Worm (Caenorhabditis elegans): ENCODE measurements around the gene B0252.8.
"Not testable (repeated sequence)": the region's sequence is repeated elsewhere in the genome, so short reads cannot be mapped to it uniquely, and the experiment has no call there.

Gene B0252.8

ce11 chrII:6893589-6894245, 22.2 kb upstream of the B0252.8 start, which contains the start of gene adal-1:
adal-1 (minus strand) TSS chrII:6893639.
- TF ChIP-seq unc-62 (GFP tag; optimal IDR thresholded peaks at IDR 0.05), result no peak

ce11 chrII:6897507-6897906, 18.5 kb upstream of the B0252.8 start, which contains the start of gene C44B7.11:
C44B7.11 (minus strand) TSS chrII:6897540.
- TF ChIP-seq unc-62 (GFP tag; optimal IDR thresholded peaks at IDR 0.05), result no peak

DNA sequence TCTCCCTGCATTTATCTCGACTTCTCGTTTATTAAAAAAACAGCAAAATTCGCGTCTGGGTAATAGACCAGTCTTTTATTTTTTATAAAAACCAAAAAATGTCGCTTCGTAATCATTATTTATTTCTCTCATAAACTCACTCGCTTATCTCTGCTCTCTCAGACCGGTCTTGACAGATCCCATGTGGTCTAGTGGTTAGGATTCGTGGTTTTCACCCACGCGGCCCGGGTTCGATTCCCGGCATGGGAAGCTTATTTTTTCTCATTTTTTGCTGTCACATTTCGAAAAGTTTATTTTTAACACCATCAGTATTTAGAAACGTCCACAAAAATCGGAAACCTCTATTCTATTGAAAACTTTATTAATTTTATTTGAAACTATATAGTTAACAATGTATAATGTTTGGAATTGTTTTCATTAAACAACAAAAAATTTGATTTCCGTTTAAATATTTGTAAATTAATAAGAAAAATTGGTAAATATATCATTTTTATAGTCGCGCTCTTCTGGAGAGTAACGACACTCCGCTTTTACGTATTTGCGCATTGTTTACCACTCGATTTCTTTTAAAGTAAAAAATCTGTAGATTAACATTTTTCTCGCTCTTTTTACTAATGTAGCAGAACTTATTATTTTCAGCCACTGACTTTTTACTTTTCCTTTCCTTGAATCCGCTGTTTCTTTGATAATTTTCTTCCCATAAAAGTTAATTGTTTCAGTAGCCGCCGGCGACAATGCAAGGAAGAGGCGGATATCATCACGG, 17.8 kb upstream of the B0252.8 start, which contains the start of gene hrpl-1:
TSS of gene hrpl-1 (plus strand) at position 713 of the 763 bp plus-strand sequence.
- TF ChIP-seq unc-62 (GFP tag; optimal IDR thresholded peaks at IDR 0.05), result no peak

DNA sequence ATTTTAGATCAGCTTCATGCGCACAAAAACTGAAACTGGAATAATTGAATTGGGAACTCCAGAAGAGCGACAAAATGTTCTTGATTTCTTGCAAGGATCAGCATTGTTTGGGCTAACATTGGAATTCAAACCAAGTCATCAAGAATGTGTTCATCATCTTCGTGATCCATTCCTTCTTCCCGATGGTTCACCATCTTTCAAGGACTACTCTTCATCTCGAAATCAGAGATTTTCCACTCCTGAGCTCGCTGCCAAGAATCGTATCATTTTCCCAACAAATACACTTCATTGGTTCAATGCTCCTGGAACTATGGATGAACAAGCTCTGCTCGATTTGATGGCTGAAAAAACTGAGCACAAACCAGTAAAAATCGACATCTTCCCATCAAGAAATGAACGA, 15.3 kb upstream of the B0252.8 start:
- no peak for TF ChIP-seq unc-62 (GFP tag; optimal IDR thresholded peaks at IDR 0.05)

ce11 chrII:6901795-6902194, 14.2 kb upstream of the B0252.8 start, which contains the start of gene psmd-9:
psmd-9 (plus strand) TSS chrII:6902095.
- no peak for TF ChIP-seq unc-62 (GFP tag; optimal IDR thresholded peaks at IDR 0.05)

- TF ChIP-seq unc-62 (GFP tag; optimal IDR thresholded peaks at IDR 0.05), result not testable (repeated sequence)
Observed at ce11 chrII:6907657-6908056, 8.3 kb upstream of the B0252.8 start, which contains the start of gene B0252.3. B0252.3 (minus strand) TSS chrII:6907757.

DNA sequence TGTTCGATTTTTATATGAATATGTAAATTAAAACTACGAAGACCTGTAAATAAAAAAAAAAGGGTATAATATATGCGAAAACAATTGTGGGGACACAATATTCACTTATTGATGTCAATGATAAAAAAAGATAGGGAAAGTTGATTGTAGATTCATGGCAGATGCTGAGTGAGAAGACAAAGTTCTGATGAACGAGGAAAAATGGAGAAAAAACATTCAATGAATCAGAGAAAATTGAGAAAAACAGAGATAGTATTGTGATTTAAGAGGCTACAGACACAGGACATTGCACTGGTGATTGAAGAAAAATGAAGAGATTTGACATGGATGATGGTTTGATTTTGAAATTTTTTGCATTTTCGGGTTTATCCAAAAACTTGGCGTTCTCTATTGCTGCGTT, 7.3 kb upstream of the B0252.8 start:
- no peak for TF ChIP-seq unc-62 (GFP tag; optimal IDR thresholded peaks at IDR 0.05)

ce11 chrII:6909568-6910122, 6.3 kb upstream of the B0252.8 start, which contains the start of gene asm-1:
asm-1 (plus strand) TSS chrII:6910072.
- no peak for TF ChIP-seq unc-62 (GFP tag; optimal IDR thresholded peaks at IDR 0.05)

DNA sequence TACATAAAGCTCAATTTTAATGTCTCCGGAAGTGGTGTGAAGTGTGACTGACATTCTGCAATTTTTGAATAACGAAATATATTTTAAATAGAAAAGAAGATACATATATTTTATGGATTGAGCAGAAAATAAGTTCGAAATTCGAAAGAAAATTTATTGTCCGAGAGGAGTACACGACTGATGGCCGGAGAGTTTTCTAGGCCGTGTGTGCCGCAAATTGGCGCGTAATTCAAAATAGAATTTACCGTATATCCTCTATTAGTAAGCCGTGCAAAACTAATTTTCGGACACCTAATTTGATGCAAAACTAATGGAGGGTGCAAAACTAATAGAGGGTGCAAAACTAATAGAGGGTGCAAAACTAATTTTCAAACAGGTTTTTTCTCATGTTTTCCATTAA, 2.7 kb upstream of the B0252.8 start, which contains the start of gene cyn-10:
TSS of gene cyn-10 (minus strand) at position 57 of the 400 bp plus-strand sequence.
- TF ChIP-seq unc-62 (GFP tag; optimal IDR thresholded peaks at IDR 0.05), result no peak

- TF ChIP-seq unc-62 (GFP tag; optimal IDR thresholded peaks at IDR 0.05), result no peak
Observed at ce11 chrII:6917710-6918109, 1.7 kb downstream of the B0252.8 start, which contains the start of gene B0252.11. B0252.11 (minus strand) TSS chrII:6917810.

- no peak for TF ChIP-seq unc-62 (GFP tag; optimal IDR thresholded peaks at IDR 0.05)
Observed at ce11 chrII:6918862-6919261, 2.9 kb downstream of the B0252.8 start, which contains the start of gene B0252.5. B0252.5 (minus strand) TSS chrII:6918878.

- no peak for TF ChIP-seq unc-62 (GFP tag; optimal IDR thresholded peaks at IDR 0.05)
Observed at ce11 chrII:6919363-6919851, 3.4 kb downstream of the B0252.8 start, which contains the start of gene B0252.1. B0252.1 (plus strand) TSS chrII:6919680.

- TF ChIP-seq unc-62 (GFP tag; optimal IDR thresholded peaks at IDR 0.05), result no peak
Observed at ce11 chrII:6923792-6924191, 7.8 kb downstream of the B0252.8 start.

ce11 chrII:6926054-6926453, 10.1 kb downstream of the B0252.8 start:
- no peak for TF ChIP-seq unc-62 (GFP tag; optimal IDR thresholded peaks at IDR 0.05)

ce11 chrII:6926488-6926887, 10.5 kb downstream of the B0252.8 start:
- no peak for TF ChIP-seq unc-62 (GFP tag; optimal IDR thresholded peaks at IDR 0.05)

DNA sequence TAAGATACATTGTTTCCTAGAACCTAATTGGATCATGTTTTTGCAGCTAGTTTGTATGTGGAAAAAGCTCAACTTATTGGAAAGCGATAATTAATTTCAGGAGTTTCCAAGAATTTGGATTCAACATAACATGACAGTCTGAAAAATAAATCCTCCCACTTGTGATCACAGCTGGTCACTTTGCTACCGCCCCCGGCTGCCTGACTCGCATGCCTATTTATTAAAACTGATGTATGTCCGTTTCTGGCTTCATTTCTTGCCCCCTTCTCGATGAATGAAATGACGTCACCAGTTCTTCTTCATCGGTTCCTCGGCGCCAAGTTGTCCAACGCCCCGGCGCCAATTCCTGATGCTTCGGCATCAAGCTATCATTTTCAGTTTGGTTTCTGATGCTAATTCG, 11.1 kb downstream of the B0252.8 start:
- no peak for TF ChIP-seq unc-62 (GFP tag; optimal IDR thresholded peaks at IDR 0.05)
